Worm (Caenorhabditis elegans): ENCODE measurements around the gene C26B9.2.

ce11 chrX:5297942-5298611, 41.9 kb upstream of the C26B9.2 start, which contains the start of gene ift-81:
- TF ChIP-seq ceh-62 (tag; optimal IDR thresholded peaks at IDR 0.05) (no peak), fos-1 (tag; optimal IDR thresholded peaks at IDR 0.05) (no peak), lin-39 (tag; optimal IDR thresholded peaks at IDR 0.05) (no peak), mep-1 (tag; optimal IDR thresholded peaks at IDR 0.05) (peak; percentile 54), lin-13 (GFP tag; optimal IDR thresholded peaks at IDR 0.05) (no peak), nhr-76 (tag; optimal IDR thresholded peaks at IDR 0.05) (no peak), pqm-1 (tag; optimal IDR thresholded peaks at IDR 0.05) (no peak), nhr-77 (tag; optimal IDR thresholded peaks at IDR 0.05) (no peak), ceh-20 (GFP tag; IDR thresholded peaks at IDR 0.05) (no peak), nhr-11 (tag; optimal IDR thresholded peaks at IDR 0.05) (no peak), fkh-10 (GFP tag; optimal IDR thresholded peaks at IDR 0.05) (peak; percentile 43), nhr-28 (tag; optimal IDR thresholded peaks at IDR 0.05) (no peak), dmd-8 (GFP tag; IDR thresholded peaks at IDR 0.05) (no peak)

Data from whole organism, L4 larva.